Worm (Caenorhabditis elegans): ENCODE measurements around the gene coh-3.
A peak's percentile ranks its signal among the peaks of the same experiment; 100 is the strongest.

- TF ChIP-seq snpc-1.1 (tag; optimal IDR thresholded peaks at IDR 0.05; ENCODE audit: insufficient read depth) (no peak), lin-40 (tag; optimal IDR thresholded peaks at IDR 0.05) (no peak), lsy-27 (tag; optimal IDR thresholded peaks at IDR 0.05; ENCODE audit: borderline replicate concordance, insufficient read depth) (no peak), B0035.1 (tag; optimal IDR thresholded peaks at IDR 0.05) (no peak), ZK185.1 (tag; optimal IDR thresholded peaks at IDR 0.05; ENCODE audit: poor library complexity, severe bottlenecking) (no peak), cebp-2 (GFP tag; IDR thresholded peaks at IDR 0.05) (no peak), ama-1 (optimal IDR thresholded peaks at IDR 0.05) (peak; percentile 43), ama-1 (GFP tag; optimal IDR thresholded peaks at IDR 0.05) (peak in 1 of 2 experiments; percentile 60), ceh-27 (GFP tag; optimal IDR thresholded peaks at IDR 0.05) (no peak), snpc-3.4 (tag; optimal IDR thresholded peaks at IDR 0.05) (no peak), mes-4 (tag; optimal IDR thresholded peaks at IDR 0.05) (no peak), let-526 (GFP tag; IDR thresholded peaks at IDR 0.05) (no peak), lsl-1 (GFP tag; optimal IDR thresholded peaks at IDR 0.05) (no peak)
Measured at ce11 chrV:14411989-14412388, 45.2 kb upstream of the coh-3 start.
